Fruit fly (Drosophila melanogaster): ENCODE results near the gene CG6051.
A peak's percentile ranks its signal among the peaks of the same experiment; 100 is the strongest.

CG6051 gene

dm6 chr3R:27153062-27153878 lies 2.4 kb upstream of the CG6051 start:
- TF ChIP-seq dmrt93B (GFP tag; optimal IDR thresholded peaks at IDR 0.05) = no peak
- TF ChIP-seq dl (GFP tag; optimal IDR thresholded peaks at IDR 0.05; ENCODE audit: insufficient read depth in 1 of 2, partially characterized antibody in 2 of 2) = peak in 1 of 2 experiments; percentile 31
- peak; percentile 36 for TF ChIP-seq ey (GFP tag; optimal IDR thresholded peaks at IDR 0.05)
- no peak for TF ChIP-seq brk (GFP tag; optimal IDR thresholded peaks at IDR 0.05)
- peak; percentile 8 for TF ChIP-seq psq (GFP tag; optimal IDR thresholded peaks at IDR 0.05)
- peak; percentile 40 for TF ChIP-seq Jra (GFP tag; optimal IDR thresholded peaks at IDR 0.05)
- TF ChIP-seq OdsH (GFP tag; optimal IDR thresholded peaks at IDR 0.05) = peak; percentile 8
- TF ChIP-seq jim (GFP tag; optimal IDR thresholded peaks at IDR 0.05) = no peak
- peak in 1 of 2 experiments; percentile 38 for TF ChIP-seq foxo (GFP tag; optimal IDR thresholded peaks at IDR 0.05)
- TF ChIP-seq HLH106 (tag; optimal IDR thresholded peaks at IDR 0.05) = peak; percentile 20
- TF ChIP-seq tai (GFP tag; optimal IDR thresholded peaks at IDR 0.05) = no peak
- peak; percentile 65 for TF ChIP-seq Vsx2 (GFP tag; optimal IDR thresholded peaks at IDR 0.05; ENCODE audit: partially characterized antibody)
- TF ChIP-seq Rel (GFP tag; optimal IDR thresholded peaks at IDR 0.05) = no peak
- peak; percentile 52 for TF ChIP-seq Rel (tag; optimal IDR thresholded peaks at IDR 0.05)
- TF ChIP-seq sv (GFP tag; optimal IDR thresholded peaks at IDR 0.05) = peak; percentile 24
- TF ChIP-seq Dif (GFP tag; optimal IDR thresholded peaks at IDR 0.05; ENCODE audit: partially characterized antibody) = no peak
- TF ChIP-seq h (GFP tag; optimal IDR thresholded peaks at IDR 0.05) = peak; percentile 67
- TF ChIP-seq usp (GFP tag; optimal IDR thresholded peaks at IDR 0.05) = no peak

- TF ChIP-seq jim (GFP tag; optimal IDR thresholded peaks at IDR 0.05) (no peak), dsf (GFP tag; optimal IDR thresholded peaks at IDR 0.05; ENCODE audit: borderline replicate concordance) (no peak), brk (GFP tag; optimal IDR thresholded peaks at IDR 0.05) (peak; percentile 43), CrebA (GFP tag; optimal IDR thresholded peaks at IDR 0.05; ENCODE audit: borderline replicate concordance) (no peak), HLH106 (tag; optimal IDR thresholded peaks at IDR 0.05) (peak; percentile 73), sage (GFP tag; optimal IDR thresholded peaks at IDR 0.05) (no peak), Abd-B (GFP tag; optimal IDR thresholded peaks at IDR 0.05) (no peak), tai (GFP tag; optimal IDR thresholded peaks at IDR 0.05) (no peak), psq (GFP tag; optimal IDR thresholded peaks at IDR 0.05) (peak; percentile 35), Vsx2 (GFP tag; optimal IDR thresholded peaks at IDR 0.05; ENCODE audit: partially characterized antibody) (no peak), dmrt93B (GFP tag; optimal IDR thresholded peaks at IDR 0.05) (peak; percentile 51), br (GFP tag; optimal IDR thresholded peaks at IDR 0.05) (peak; percentile 76), pan (optimal IDR thresholded peaks at IDR 0.05) (no peak), fru (GFP tag; optimal IDR thresholded peaks at IDR 0.05) (peak; percentile 76), Myc (optimal IDR thresholded peaks at IDR 0.05) (no peak), Dfd (GFP tag; optimal IDR thresholded peaks at IDR 0.05) (no peak), dl (GFP tag; optimal IDR thresholded peaks at IDR 0.05; ENCODE audit: insufficient read depth in 1 of 2, partially characterized antibody in 2 of 2) (no peak), Hr78 (GFP tag; optimal IDR thresholded peaks at IDR 0.05) (no peak), lola (GFP tag; optimal IDR thresholded peaks at IDR 0.05) (no peak), Rel (GFP tag; optimal IDR thresholded peaks at IDR 0.05) (no peak), Rel (tag; optimal IDR thresholded peaks at IDR 0.05) (no peak), Jra (GFP tag; optimal IDR thresholded peaks at IDR 0.05) (no peak), usp (GFP tag; optimal IDR thresholded peaks at IDR 0.05) (no peak), Hr83 (GFP tag; optimal IDR thresholded peaks at IDR 0.05; ENCODE audit: poor library complexity, severe bottlenecking) (no peak), Sp1 (GFP tag; optimal IDR thresholded peaks at IDR 0.05) (peak; percentile 65), Mio (GFP tag; optimal IDR thresholded peaks at IDR 0.05) (no peak), OdsH (GFP tag; optimal IDR thresholded peaks at IDR 0.05) (peak; percentile 42), CG9705 (GFP tag; optimal IDR thresholded peaks at IDR 0.05) (peak; percentile 49), rgr (GFP tag; optimal IDR thresholded peaks at IDR 0.05) (peak; percentile 57), sv (GFP tag; optimal IDR thresholded peaks at IDR 0.05) (no peak), CG32264 (GFP tag; optimal IDR thresholded peaks at IDR 0.05) (peak; percentile 37), Hnf4 (GFP tag; optimal IDR thresholded peaks at IDR 0.05) (peak; percentile 29), woc (GFP tag; optimal IDR thresholded peaks at IDR 0.05) (peak; percentile 45), h (GFP tag; optimal IDR thresholded peaks at IDR 0.05) (peak; percentile 53), N (GFP tag; optimal IDR thresholded peaks at IDR 0.05) (no peak), ey (GFP tag; optimal IDR thresholded peaks at IDR 0.05) (peak; percentile 64), GATAd (GFP tag; optimal IDR thresholded peaks at IDR 0.05) (no peak), foxo (GFP tag; optimal IDR thresholded peaks at IDR 0.05) (peak in 1 of 2 experiments; percentile 62), Dif (GFP tag; optimal IDR thresholded peaks at IDR 0.05; ENCODE audit: partially characterized antibody) (no peak)
Measured at dm6 chr3R:27152129-27152968, 1.5 kb upstream of the CG6051 start.

Measured in whole organism, wandering third instar larva.